Worm (Caenorhabditis elegans) whole organism, late embryonic: ENCODE measurements around the gene srx-111.

ENCODE experiments used
- C08G9.2 ChIP-seq: sonication (generic microtip); optimal IDR thresholded peaks from 2 replicates; lab custom pipeline; 2016; ENCODE audit warnings: mild to moderate bottlenecking, missing genetic modification characterization, moderate library complexity, missing compliant biosample characterization
- C38D4.7 ChIP-seq: fragments of 200-800 bp; sonication (Bioruptor generic); optimal IDR thresholded peaks from 2 replicates; lab custom pipeline; 2018; ENCODE audit warnings: mild to moderate bottlenecking, missing genetic modification characterization, moderate library complexity, missing compliant biosample characterization
- K02D7.2 ChIP-seq: sonication (generic microtip); optimal IDR thresholded peaks from 2 replicates; lab custom pipeline; 2017; ENCODE audit warnings: mild to moderate bottlenecking, missing genetic modification characterization, missing compliant biosample characterization
- K09A11.1 ChIP-seq: sonication (generic microtip); optimal IDR thresholded peaks from 2 replicates; lab custom pipeline; 2017; ENCODE audit warnings: antibody characterized with exemption, mild to moderate bottlenecking, missing genetic modification characterization, missing compliant biosample characterization; ENCODE audit not compliant: insufficient read depth
- T23F11.4 ChIP-seq: fragments of 200-800 bp; sonication (Bioruptor generic); optimal IDR thresholded peaks from 2 replicates; lab custom pipeline; 2018; ENCODE audit warnings: mild to moderate bottlenecking, missing genetic modification characterization, missing compliant biosample characterization
- Y22D7AL.16 ChIP-seq: sonication (generic microtip); optimal IDR thresholded peaks from 2 replicates; lab custom pipeline; 2016; ENCODE audit warnings: missing genetic modification characterization, missing compliant biosample characterization
- ahr-1 ChIP-seq: sonication (generic microtip); optimal IDR thresholded peaks from 2 replicates; lab custom pipeline; 2016; ENCODE audit warnings: missing genetic modification characterization, missing compliant biosample characterization
- ceh-2 ChIP-seq: sonication (generic microtip); optimal IDR thresholded peaks from 2 replicates; lab custom pipeline; 2016; ENCODE audit warnings: missing genotype, missing genetic modification characterization, missing compliant biosample characterization
- ceh-22 ChIP-seq: sonication (generic microtip); optimal IDR thresholded peaks from 2 replicates; lab custom pipeline; 2017; ENCODE audit warnings: missing biosample characterization, missing genetic modification characterization
- ceh-30 ChIP-seq: fragments of 150-350 bp; optimal IDR thresholded peaks from 2 replicates; lab custom pipeline; 2014; ENCODE audit warnings: missing biosample characterization, missing genetic modification characterization
- ceh-34 ChIP-seq: sonication (generic microtip); optimal IDR thresholded peaks from 2 replicates; lab custom pipeline; 2016; ENCODE audit warnings: mild to moderate bottlenecking, missing genetic modification characterization, missing compliant biosample characterization
- ceh-45 ChIP-seq: fragments of 200-800 bp; sonication (Bioruptor generic); IDR thresholded peaks from 2 replicates; pipeline ENCODE4 v1.3.6; 2022; ENCODE audit warnings: missing genetic modification reagents, missing genetic modification characterization, missing compliant biosample characterization
- ceh-9 ChIP-seq: sonication (generic microtip); optimal IDR thresholded peaks from 2 replicates; lab custom pipeline; 2016; ENCODE audit warnings: mild to moderate bottlenecking, missing genetic modification characterization, inconsistent platforms, missing compliant biosample characterization
- fkh-6 ChIP-seq: sonication (generic microtip); optimal IDR thresholded peaks from 2 replicates; lab custom pipeline; 2016; ENCODE audit warnings: missing genetic modification characterization, missing compliant biosample characterization
- hlh-13 ChIP-seq: fragments of 200-800 bp; sonication (Bioruptor generic); optimal IDR thresholded peaks from 2 replicates; lab custom pipeline; 2018; ENCODE audit warnings: mild to moderate bottlenecking, missing genetic modification characterization, missing compliant biosample characterization
- hlh-15 ChIP-seq: sonication (generic microtip); optimal IDR thresholded peaks from 2 replicates; lab custom pipeline; 2016; ENCODE audit warnings: missing genetic modification characterization, missing compliant biosample characterization
- hlh-30 ChIP-seq: sonication (generic microtip); optimal IDR thresholded peaks from 2 replicates; lab custom pipeline; 2017; ENCODE audit warnings: antibody characterized with exemption, missing genetic modification characterization, missing compliant biosample characterization; ENCODE audit not compliant: insufficient read depth
- hlh-6 ChIP-seq: sonication (generic microtip); optimal IDR thresholded peaks from 2 replicates; lab custom pipeline; 2016; ENCODE audit warnings: missing genotype, missing genetic modification characterization, missing compliant biosample characterization
- lim-6 ChIP-seq: sonication (generic microtip); optimal IDR thresholded peaks from 2 replicates; lab custom pipeline; 2016; ENCODE audit warnings: missing genetic modification characterization, missing compliant biosample characterization
- lin-11 ChIP-seq: fragments of 200-800 bp; sonication (Bioruptor generic); optimal IDR thresholded peaks from 2 replicates; lab custom pipeline; 2018; ENCODE audit warnings: mild to moderate bottlenecking, missing genetic modification characterization, missing compliant biosample characterization
- madf-2 ChIP-seq: sonication (generic microtip); optimal IDR thresholded peaks from 2 replicates; lab custom pipeline; 2017; ENCODE audit warnings: missing genetic modification characterization, missing compliant biosample characterization
- mec-3 ChIP-seq: sonication (generic microtip); optimal IDR thresholded peaks from 2 replicates; lab custom pipeline; 2016; ENCODE audit warnings: borderline replicate concordance, missing genetic modification characterization, missing compliant biosample characterization
- nfya-1 ChIP-seq: sonication (generic microtip); optimal IDR thresholded peaks from 2 replicates; lab custom pipeline; 2017; ENCODE audit warnings: missing genetic modification characterization, mild to moderate bottlenecking, missing compliant biosample characterization, antibody characterized with exemption, moderate library complexity
- npax-4 ChIP-seq: sonication (generic microtip); optimal IDR thresholded peaks from 2 replicates; lab custom pipeline; 2016; ENCODE audit warnings: missing genetic modification characterization, missing compliant biosample characterization
- odd-2 ChIP-seq: sonication (generic microtip); optimal IDR thresholded peaks from 2 replicates; lab custom pipeline; 2017; ENCODE audit warnings: antibody characterized with exemption, mild to moderate bottlenecking, missing genetic modification characterization, missing compliant biosample characterization
- pax-1 ChIP-seq: fragments of 150-350 bp; optimal IDR thresholded peaks from 2 replicates; lab custom pipeline; 2014; ENCODE audit warnings: missing biosample characterization, missing genetic modification characterization
- pha-2 ChIP-seq: sonication (generic microtip); optimal IDR thresholded peaks from 2 replicates; lab custom pipeline; 2017; ENCODE audit warnings: mild to moderate bottlenecking, missing genetic modification characterization, missing compliant biosample characterization
- pros-1 ChIP-seq: fragments of 150-350 bp; optimal IDR thresholded peaks from 2 replicates; lab custom pipeline; 2014; ENCODE audit warnings: missing biosample characterization, missing genetic modification reagents, missing genetic modification characterization
- ref-2 ChIP-seq: sonication (generic microtip); optimal IDR thresholded peaks from 2 replicates; lab custom pipeline; 2016; ENCODE audit warnings: missing genetic modification characterization, missing compliant biosample characterization
- rnt-1 ChIP-seq: sonication (generic microtip); optimal IDR thresholded peaks from 2 replicates; lab custom pipeline; 2016; ENCODE audit warnings: missing genetic modification characterization, missing compliant biosample characterization
- sdc-2 ChIP-seq: sonication (generic microtip); optimal IDR thresholded peaks from 2 replicates; lab custom pipeline; 2016; ENCODE audit warnings: missing genotype, missing genetic modification characterization, missing compliant biosample characterization
- syd-9 ChIP-seq: sonication (generic microtip); optimal IDR thresholded peaks from 2 replicates; lab custom pipeline; 2016; ENCODE audit warnings: mild to moderate bottlenecking, missing genetic modification characterization, moderate library complexity, missing compliant biosample characterization
- tbx-2 ChIP-seq: sonication (generic microtip); optimal IDR thresholded peaks from 2 replicates; lab custom pipeline; 2016; ENCODE audit warnings: missing genetic modification characterization, missing compliant biosample characterization
- ttx-3 ChIP-seq: sonication (generic microtip); optimal IDR thresholded peaks from 2 replicates; lab custom pipeline; 2016; ENCODE audit warnings: missing genetic modification reagents, missing genetic modification characterization, missing compliant biosample characterization
- unc-3 ChIP-seq, 2 experiments: fragments of 200-800 bp in 1 of 2; sonication (Bioruptor generic) in 1 of 2; sonication (generic microtip) in 1 of 2; conservative IDR thresholded peaks in 1 of 2; optimal IDR thresholded peaks in 1 of 2; 2 replicates each; pipeline versions ENCODE4 v1.3.6 to Lab custom; 2016 to 2022; ENCODE audit warnings: missing compliant biosample characterization in 2 of 2, missing genetic modification characterization in 2 of 2, missing genetic modification reagents in 1 of 2
- unc-42 ChIP-seq: sonication (generic microtip); optimal IDR thresholded peaks from 2 replicates; lab custom pipeline; 2016; ENCODE audit warnings: missing genotype, missing genetic modification characterization, missing compliant biosample characterization
- unc-86 ChIP-seq: sonication (generic microtip); optimal IDR thresholded peaks from 2 replicates; lab custom pipeline; 2016; ENCODE audit warnings: missing genetic modification characterization, missing compliant biosample characterization

Gene srx-111

DNA sequence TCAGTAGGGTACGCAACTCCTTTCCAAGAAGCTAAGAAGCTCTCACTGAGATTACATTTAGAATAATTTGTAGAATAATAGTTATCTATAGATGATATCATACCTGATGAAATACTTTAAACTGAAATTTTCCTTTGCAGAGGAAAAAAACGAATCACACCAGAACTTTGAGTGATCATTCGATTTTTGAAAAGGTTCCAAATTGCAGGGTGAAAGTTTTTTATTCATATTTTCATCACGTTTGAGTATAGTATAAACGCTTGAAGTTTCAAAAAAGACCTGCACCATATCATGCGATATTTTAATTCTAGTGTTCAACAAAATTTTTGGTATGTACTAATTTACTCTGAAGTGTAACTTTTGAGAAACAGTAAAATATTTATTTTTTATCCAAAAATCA lies 43.0 kb upstream of the srx-111 start, which contains the start of gene srh-100:
TSS of gene srh-100 (minus strand) at position 101 of the 400 bp plus-strand sequence.
- TF ChIP-seq pha-2 (tag; lab: Kevin White, UChicago) (no peak), syd-9 (no peak), C08G9.2 (tag; lab: Kevin White, UChicago) (no peak), nfya-1 (tag; lab: Kevin White, UChicago) (no peak), ceh-9 (tag; lab: Kevin White, UChicago) (no peak), ref-2 (tag; lab: Kevin White, UChicago) (no peak), tbx-2 (tag; lab: Kevin White, UChicago) (no peak), unc-86 (tag; lab: Kevin White, UChicago) (no peak), ceh-30 (no peak)

- no peak for TF ChIP-seq ceh-22
- TF ChIP-seq pros-1, result no peak
- TF ChIP-seq mec-3 (tag; lab: Kevin White, UChicago), result no peak
- no peak for TF ChIP-seq hlh-6 (tag; lab: Kevin White, UChicago)
- no peak for TF ChIP-seq madf-2 (tag; lab: Kevin White, UChicago)
- no peak for TF ChIP-seq ahr-1 (tag; lab: Kevin White, UChicago)
- TF ChIP-seq hlh-30, result no peak
- no peak for TF ChIP-seq sdc-2
Measured at ce11 chrII:3716455-3716854, 41.1 kb upstream of the srx-111 start, which contains the start of gene srh-99. TSS of gene srh-99 (minus strand) at chrII:3716555.

DNA sequence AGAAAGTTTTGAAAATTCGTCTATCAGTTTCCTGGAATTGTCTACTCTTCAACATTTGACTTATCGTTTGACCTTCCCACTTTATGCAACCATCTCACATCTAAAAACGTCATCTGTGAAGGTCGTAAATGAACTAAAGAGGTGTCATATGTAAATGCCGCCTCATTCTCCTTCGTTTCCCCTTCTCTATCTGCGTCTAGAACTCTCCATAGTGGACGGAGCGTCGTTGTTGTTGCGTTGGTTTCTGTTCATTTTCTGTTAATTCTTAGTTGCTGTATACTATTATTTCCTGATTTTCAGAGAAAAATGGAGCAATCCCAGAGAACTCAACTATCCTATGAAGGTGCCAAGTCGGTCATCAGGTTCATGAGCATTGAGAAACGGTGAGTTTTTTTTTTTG lies 40.6 kb upstream of the srx-111 start, which contains the start of gene fbxc-52:
TSS of gene fbxc-52 (plus strand) at position 301 of the 400 bp plus-strand sequence.
- TF ChIP-seq ceh-45, result no peak
- no peak for TF ChIP-seq hlh-6 (tag; lab: Kevin White, UChicago)
- no peak for TF ChIP-seq ceh-34 (tag; lab: Kevin White, UChicago)
- TF ChIP-seq madf-2 (tag; lab: Kevin White, UChicago), result no peak
- no peak for TF ChIP-seq unc-42
- TF ChIP-seq hlh-15 (tag; lab: Kevin White, UChicago), result no peak
- TF ChIP-seq K02D7.2 (tag; lab: Kevin White, UChicago), result no peak
- no peak for TF ChIP-seq ceh-2 (tag; lab: Kevin White, UChicago)
- no peak for TF ChIP-seq odd-2
- no peak for TF ChIP-seq Y22D7AL.16
- no peak for TF ChIP-seq pax-1
- TF ChIP-seq hlh-13 (GFP tag; lab: Kevin White, UChicago), result no peak
- TF ChIP-seq npax-4, result no peak
- no peak for TF ChIP-seq K09A11.1 (tag; lab: Kevin White, UChicago)
- no peak for TF ChIP-seq fkh-6 (tag; lab: Kevin White, UChicago)

DNA sequence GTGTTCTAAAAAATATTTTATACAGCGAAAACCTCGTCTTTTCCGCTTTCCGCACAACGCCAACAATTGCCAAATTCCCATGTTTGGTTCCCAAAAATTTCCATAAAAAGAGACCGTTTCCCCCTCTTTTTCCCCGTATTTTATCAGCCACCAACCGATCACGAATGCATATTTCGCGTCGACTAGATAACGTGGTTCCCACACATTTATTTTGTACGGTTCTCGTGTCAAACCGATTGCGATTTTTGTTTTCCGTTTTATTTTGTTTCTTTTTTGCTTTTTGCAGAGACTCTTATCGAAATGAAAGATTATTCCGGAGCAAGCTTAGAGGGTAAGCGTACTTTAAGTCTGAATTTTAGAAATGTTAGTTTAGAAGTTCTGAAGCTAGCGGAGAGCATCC lies 36.6 kb upstream of the srx-111 start, which contains the start of gene C46E10.3:
TSS of gene C46E10.3 (plus strand) at position 301 of the 400 bp plus-strand sequence.
- TF ChIP-seq lin-11 (tag; lab: Kevin White, UChicago) (no peak), unc-42 (no peak), unc-3 (GFP tag; conservative IDR thresholded peaks at IDR 0.05; lab: Robert Waterston, UW) (no peak), unc-3 (tag; optimal IDR thresholded peaks at IDR 0.05; lab: Kevin White, UChicago) (no peak), sdc-2 (no peak), lim-6 (no peak), ceh-45 (no peak), nfya-1 (tag; lab: Kevin White, UChicago) (no peak), rnt-1 (no peak), ref-2 (tag; lab: Kevin White, UChicago) (no peak), madf-2 (tag; lab: Kevin White, UChicago) (no peak), ttx-3 (no peak), ahr-1 (tag; lab: Kevin White, UChicago) (no peak), K09A11.1 (tag; lab: Kevin White, UChicago) (no peak), C38D4.7 (GFP tag; lab: Kevin White, UChicago) (no peak), unc-86 (tag; lab: Kevin White, UChicago) (no peak), T23F11.4 (GFP tag; lab: Kevin White, UChicago) (no peak), pros-1 (no peak)
